Fruit fly (Drosophila melanogaster) whole organism, embryonic: ENCODE results near the gene Nadsyn.

Source experiments
- CG11504 ChIP-seq: fragments of 200-800 bp; sonication (Bioruptor generic); optimal IDR thresholded peaks from 3 replicates; lab custom pipeline; 2019; ENCODE audit warnings: missing biosample characterization, mild to moderate bottlenecking, missing genetic modification characterization, moderate library complexity
- CG14860 ChIP-seq: fragments of 200-800 bp; sonication (Bioruptor generic); IDR thresholded peaks from 3 replicates; pipeline ENCODE4 v1.3.6; 2022; ENCODE audit warnings: missing biosample characterization, missing genetic modification characterization; ENCODE audit not compliant: partially characterized antibody
- CG14965 ChIP-seq: fragments of 200-800 bp; sonication (Bioruptor generic); optimal IDR thresholded peaks from 2 replicates; lab custom pipeline; 2016; ENCODE audit warnings: missing biosample characterization, missing genetic modification characterization, borderline replicate concordance
- CG15269 ChIP-seq: fragments of 200-800 bp; sonication (Bioruptor generic); optimal IDR thresholded peaks from 2 replicates; lab custom pipeline; 2018; ENCODE audit warnings: missing biosample characterization, mild to moderate bottlenecking, missing genetic modification characterization, moderate library complexity
- CG17385 ChIP-seq: fragments of 200-800 bp; sonication (Bioruptor generic); optimal IDR thresholded peaks from 3 replicates; lab custom pipeline; 2018; ENCODE audit warnings: missing biosample characterization, mild to moderate bottlenecking, missing genetic modification characterization
- CG18599 ChIP-seq: fragments of 200-800 bp; sonication (Bioruptor generic); optimal IDR thresholded peaks from 3 replicates; lab custom pipeline; 2017; ENCODE audit warnings: missing biosample characterization, missing genetic modification characterization, mild to moderate bottlenecking, moderate library complexity, missing genetic modification reagents
- CG2678 ChIP-seq: fragments of 200-800 bp; sonication (Bioruptor generic); optimal IDR thresholded peaks from 3 replicates; lab custom pipeline; 2019; ENCODE audit warnings: missing biosample characterization, mild to moderate bottlenecking, missing genetic modification characterization, moderate library complexity
- CG2889 ChIP-seq: fragments of 200-800 bp; sonication (Bioruptor generic); IDR thresholded peaks from 3 replicates; pipeline ENCODE4 v1.3.6; 2022; ENCODE audit warnings: missing biosample characterization, missing genetic modification characterization
- CG34224 ChIP-seq: fragments of 200-800 bp; sonication (Bioruptor generic); IDR thresholded peaks from 3 replicates; pipeline ENCODE4 v1.3.6; 2022; ENCODE audit warnings: missing biosample characterization, missing genetic modification characterization; ENCODE audit not compliant: partially characterized antibody
- CG3838 ChIP-seq: fragments of 200-800 bp; sonication (Bioruptor generic); optimal IDR thresholded peaks from 3 replicates; lab custom pipeline; 2016; ENCODE audit warnings: missing biosample characterization, missing genetic modification characterization
- CG4617 ChIP-seq: fragments of 200-800 bp; sonication (Bioruptor generic); optimal IDR thresholded peaks from 3 replicates; lab custom pipeline; 2016; ENCODE audit warnings: missing biosample characterization, missing genetic modification characterization, borderline replicate concordance
- CG7839 ChIP-seq: fragments of 200-800 bp; sonication (Bioruptor generic); optimal IDR thresholded peaks from 3 replicates; lab custom pipeline; 2018; ENCODE audit warnings: missing biosample characterization, mild to moderate bottlenecking, missing genetic modification characterization, moderate library complexity
- CG8944 ChIP-seq: fragments of 200-800 bp; sonication (Bioruptor generic); optimal IDR thresholded peaks from 3 replicates; lab custom pipeline; 2016; ENCODE audit warnings: missing biosample characterization, missing genetic modification characterization
- D19A ChIP-seq: fragments of 200-800 bp; optimal IDR thresholded peaks from 3 replicates; lab custom pipeline; 2019; ENCODE audit warnings: missing biosample characterization, mild to moderate bottlenecking, missing genetic modification characterization, moderate library complexity
- Dref ChIP-seq: fragments of 200-800 bp; sonication (Bioruptor generic); IDR thresholded peaks from 2 replicates; pipeline ENCODE4 v1.3.6; 2022; ENCODE audit warnings: missing biosample characterization, missing genetic modification characterization
- Drgx ChIP-seq: fragments of 200-800 bp; sonication (Bioruptor generic); IDR thresholded peaks from 2 replicates; pipeline ENCODE4 v1.3.6; 2022; ENCODE audit warnings: missing biosample characterization, missing genetic modification characterization
- Ets65A ChIP-seq: fragments of 200-800 bp; sonication (Bioruptor generic); peaks from one replicate; lab custom pipeline; 2016; ENCODE audit warnings: missing biosample characterization, missing genetic modification characterization
- Gsc ChIP-seq: fragments of 200-800 bp; sonication (Bioruptor generic); IDR thresholded peaks from 2 replicates; pipeline ENCODE4 v1.3.6; 2022; ENCODE audit warnings: missing biosample characterization, missing genetic modification characterization
- HLH4C ChIP-seq: fragments of 200-800 bp; sonication (Bioruptor generic); IDR thresholded peaks from 3 replicates; pipeline ENCODE4 v1.3.6; 2022; ENCODE audit warnings: missing biosample characterization, missing genetic modification characterization; ENCODE audit not compliant: partially characterized antibody
- Hr51 ChIP-seq, 2 experiments: fragments of 200-800 bp; sonication (Bioruptor generic); optimal IDR thresholded peaks; 2 replicates in 1 of 2; 3 replicates in 1 of 2; lab custom pipeline; 2016 to 2018; ENCODE audit warnings: missing biosample characterization in 2 of 2, missing genetic modification characterization in 2 of 2, mild to moderate bottlenecking in 1 of 2, moderate library complexity in 1 of 2
- Pdp1 ChIP-seq, 2 experiments: fragments of 200-800 bp; sonication (Bioruptor generic); optimal IDR thresholded peaks; 3 replicates each; lab custom pipeline; 2016; ENCODE audit warnings: missing biosample characterization in 2 of 2, missing genetic modification characterization in 2 of 2, mild to moderate bottlenecking in 1 of 2, moderate library complexity in 1 of 2
- Sox102F ChIP-seq: fragments of 200-800 bp; sonication (Bioruptor generic); optimal IDR thresholded peaks from 2 replicates; lab custom pipeline; 2018; ENCODE audit warnings: missing biosample characterization, mild to moderate bottlenecking, missing genetic modification characterization, moderate library complexity
- Trl ChIP-seq, 3 experiments: fragments of >200 bp in 2 of 3; fragments of 200-800 bp in 1 of 3; sonication (Bioruptor generic) in 1 of 3; optimal IDR thresholded peaks; 2 replicates in 1 of 3; 3 replicates in 2 of 3; lab custom pipeline; 2016 to 2017; ENCODE audit warnings: missing biosample characterization in 1 of 3, missing genetic modification characterization in 1 of 3
- bigmax ChIP-seq: fragments of 200-800 bp; sonication (Bioruptor generic); optimal IDR thresholded peaks from 2 replicates; lab custom pipeline; 2018; ENCODE audit warnings: missing biosample characterization, mild to moderate bottlenecking, missing genetic modification characterization
- crol ChIP-seq: fragments of 200-800 bp; sonication (Bioruptor generic); IDR thresholded peaks from 2 replicates; pipeline ENCODE4 v1.3.6; 2022; ENCODE audit warnings: missing biosample characterization, missing genetic modification characterization
- dmrt99B ChIP-seq: fragments of 200-800 bp; sonication (Bioruptor generic); optimal IDR thresholded peaks from 2 replicates; lab custom pipeline; 2018; ENCODE audit warnings: missing biosample characterization, mild to moderate bottlenecking, missing genetic modification characterization, moderate library complexity
- dysf ChIP-seq: fragments of 200-800 bp; sonication (Bioruptor generic); IDR thresholded peaks from 3 replicates; pipeline ENCODE4 v1.3.6; 2022; ENCODE audit warnings: missing biosample characterization, missing genetic modification characterization
- esg ChIP-seq: fragments of 200-800 bp; sonication (Bioruptor generic); conservative IDR thresholded peaks from 2 replicates; pipeline ENCODE4 v1.3.6; 2022; ENCODE audit warnings: missing biosample characterization, missing genetic modification characterization
- gem ChIP-seq: fragments of 200-800 bp; sonication (Bioruptor generic); optimal IDR thresholded peaks from 2 replicates; lab custom pipeline; 2019; ENCODE audit warnings: missing biosample characterization, mild to moderate bottlenecking, missing genetic modification characterization, moderate library complexity
- nau ChIP-seq: fragments of 200-800 bp; sonication (Bioruptor generic); optimal IDR thresholded peaks from 3 replicates; lab custom pipeline; 2017; ENCODE audit warnings: missing biosample characterization, mild to moderate bottlenecking, missing genetic modification characterization, missing genetic modification reagents
- phol ChIP-seq: fragments of 200-800 bp; sonication (Bioruptor generic); optimal IDR thresholded peaks from 3 replicates; lab custom pipeline; 2018; ENCODE audit warnings: missing biosample characterization, mild to moderate bottlenecking, missing genetic modification characterization, moderate library complexity
- row ChIP-seq: fragments of 200-800 bp; sonication (Bioruptor generic); IDR thresholded peaks from 3 replicates; pipeline ENCODE4 v1.3.6; 2022; ENCODE audit warnings: missing biosample characterization, missing genetic modification characterization
- sob ChIP-seq: fragments of 200-800 bp; sonication (Bioruptor generic); IDR thresholded peaks from 2 replicates; pipeline ENCODE4 v1.3.6; 2022; ENCODE audit warnings: missing biosample characterization, missing genetic modification characterization
- sr ChIP-seq: fragments of 200-800 bp; sonication (Bioruptor generic); IDR thresholded peaks from 3 replicates; pipeline ENCODE4 v1.3.6; 2022; ENCODE audit warnings: missing biosample characterization, missing genetic modification characterization

Nadsyn gene

dm6 chrX:13721934-13722333, 3.8 kb upstream of the Nadsyn start, which contains the start of the genes Mrgn1 and mus101 (continued):
- TF ChIP-seq CG14860 (GFP tag; lab: Robert Waterston, UW) (peak; percentile 77), CG2889 (GFP tag; lab: Robert Waterston, UW) (no peak), CG34224 (GFP tag; lab: Robert Waterston, UW) (peak; percentile 77), Dref (peak; percentile 72), HLH4C (peak; percentile 77), phol (tag; lab: Kevin White, UChicago) (peak; percentile 38), CG4617 (GFP tag; lab: Kevin White, UChicago) (peak; percentile 62)

DNA sequence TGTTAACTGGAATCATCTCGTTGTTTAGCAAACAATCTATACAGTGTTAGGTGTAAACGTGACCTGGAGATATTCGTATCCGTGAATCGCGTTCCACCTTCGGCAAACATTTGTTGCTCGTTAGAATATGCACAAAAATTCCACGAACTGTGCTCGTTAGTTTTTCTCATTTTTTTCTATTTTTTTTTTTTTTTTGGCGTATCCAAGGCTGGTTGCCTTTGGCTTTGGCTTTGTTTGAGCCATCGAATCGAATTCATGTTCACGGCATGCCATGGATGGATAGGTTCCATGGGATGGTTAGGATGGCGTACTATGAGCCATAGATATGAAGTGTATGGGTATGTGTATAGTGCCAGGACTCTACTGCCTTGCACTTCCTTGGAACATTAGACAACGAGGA, 18.4 kb downstream of the Nadsyn start:
- TF ChIP-seq Ets65A (GFP tag; lab: Kevin White, UChicago) (peak; percentile 69), row (GFP tag; lab: Robert Waterston, UW) (no peak)

DNA sequence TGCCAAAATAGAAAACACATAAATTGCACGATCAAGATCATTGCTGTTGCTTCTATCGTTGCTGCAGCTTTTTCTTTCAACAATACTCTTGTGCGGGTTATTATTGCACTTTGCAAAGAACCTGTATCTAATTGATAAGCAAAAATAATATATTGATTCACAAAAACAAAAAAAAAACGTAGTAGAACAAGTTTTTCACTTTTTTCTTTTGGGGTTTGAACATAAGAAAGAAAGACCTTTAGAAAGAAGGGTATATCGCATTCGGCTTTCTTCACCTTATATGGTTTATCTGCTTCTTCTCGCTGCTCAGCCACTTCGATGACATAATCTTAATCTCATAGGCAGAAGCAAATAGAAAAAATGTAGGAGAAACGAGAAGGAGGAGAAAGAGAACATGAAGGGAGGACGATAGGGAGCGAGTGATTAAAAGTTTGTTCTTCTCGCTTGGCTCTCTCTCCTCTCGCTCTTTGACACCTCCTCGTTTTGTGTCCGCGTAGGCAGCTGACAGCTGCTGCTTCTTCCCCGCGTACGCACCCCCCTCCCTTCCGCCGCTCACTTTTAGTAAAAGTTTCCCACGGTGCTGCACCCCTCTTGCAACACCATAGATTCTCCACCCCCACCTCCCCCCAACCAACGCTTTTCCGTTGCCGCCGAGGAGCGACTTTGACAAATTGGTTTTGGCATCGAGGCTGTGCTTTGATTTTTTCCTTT, 19.2 kb downstream of the Nadsyn start:
- peak; percentile 14 for TF ChIP-seq CG17385
- TF ChIP-seq CG14965 (GFP tag; lab: Kevin White, UChicago): no peak
- no peak for TF ChIP-seq CG18599 (GFP tag; lab: Kevin White, UChicago)
- TF ChIP-seq CG8944 (GFP tag; lab: Kevin White, UChicago): no peak
- TF ChIP-seq Pdp1 (GFP tag; optimal IDR thresholded peaks at IDR 0.05; lab: Kevin White, UChicago): peak in 1 of 2 experiments; percentile 82
- peak in 1 of 2 experiments; percentile 2 for TF ChIP-seq Trl (optimal IDR thresholded peaks at IDR 0.05; lab: Kevin White, UChicago)
- TF ChIP-seq Trl (GFP tag; optimal IDR thresholded peaks at IDR 0.05; lab: Kevin White, UChicago): no peak
- peak; percentile 1 for TF ChIP-seq dmrt99B (tag; lab: Kevin White, UChicago)
- TF ChIP-seq CG3838 (GFP tag; lab: Kevin White, UChicago): no peak
- peak; percentile 57; the same call in 1 of the 2 replicates for TF ChIP-seq crol (GFP tag; lab: Robert Waterston, UW)
- peak; percentile 34 for TF ChIP-seq gem
- TF ChIP-seq sr (GFP tag; lab: Robert Waterston, UW): peak; percentile 84
- TF ChIP-seq CG15269 (tag; lab: Kevin White, UChicago): peak; percentile 23
- peak; percentile 5 for TF ChIP-seq Sox102F (GFP tag; lab: Kevin White, UChicago)
- no peak for TF ChIP-seq Ets65A (GFP tag; lab: Kevin White, UChicago)
- TF ChIP-seq esg (GFP tag; lab: Robert Waterston, UW): no peak
- peak; percentile 26 for TF ChIP-seq CG11504 (tag; lab: Kevin White, UChicago)
- 0 out of 3 replicates have a peak, but pooled peaks have one; percentile 29 for TF ChIP-seq dysf (GFP tag; lab: Robert Waterston, UW)
- peak; percentile 65 for TF ChIP-seq Drgx (GFP tag; lab: Robert Waterston, UW)
- peak; percentile 7 for TF ChIP-seq CG2678 (tag; lab: Kevin White, UChicago)
- TF ChIP-seq bigmax (GFP tag; lab: Kevin White, UChicago): no peak
- TF ChIP-seq D19A (tag; lab: Kevin White, UChicago): peak; percentile 62
- peak; percentile 19 for TF ChIP-seq nau (GFP tag; lab: Kevin White, UChicago)
- TF ChIP-seq CG7839: peak; percentile 1
- peak in 1 of 2 experiments; percentile 12 for TF ChIP-seq Hr51 (GFP tag; optimal IDR thresholded peaks at IDR 0.05; lab: Kevin White, UChicago)
- peak; percentile 29; the same call in 1 of the 3 replicates for TF ChIP-seq row (GFP tag; lab: Robert Waterston, UW)
- TF ChIP-seq sob: 0 out of 2 replicates have a peak, but pooled peaks have one; percentile 14
- TF ChIP-seq Gsc: no peak
